Worm (Caenorhabditis elegans) whole organism, L3 larva: ENCODE measurements around the gene C24D10.2.

Experiments used
- ama-1 ChIP-seq: fragments of 150-350 bp; optimal IDR thresholded peaks from 2 replicates; lab custom pipeline; 2018
- ceh-9 ChIP-seq: sonication (generic microtip); optimal IDR thresholded peaks from 2 replicates; lab custom pipeline; 2018; ENCODE audit warnings: missing biosample characterization, missing genetic modification characterization
- elt-3 ChIP-seq, 3 experiments: fragments of 150-350 bp in 1 of 3; sonication (generic microtip) in 2 of 3; optimal IDR thresholded peaks; 2 replicates in 2 of 3; 4 replicates in 1 of 3; lab custom pipeline; 2014 to 2017; ENCODE audit warnings: missing biosample characterization in 3 of 3, missing genetic modification characterization in 3 of 3
- skn-1 ChIP-seq: fragments of 150-350 bp; optimal IDR thresholded peaks from 2 replicates; lab custom pipeline; 2014; ENCODE audit warnings: missing biosample characterization, missing genetic modification characterization
- snpc-4 ChIP-seq: fragments of 150-350 bp; optimal IDR thresholded peaks from 2 replicates; lab custom pipeline; 2014; ENCODE audit warnings: missing biosample characterization, missing genetic modification characterization
- unc-39 ChIP-seq: sonication (generic microtip); optimal IDR thresholded peaks from 4 replicates; lab custom pipeline; 2017; ENCODE audit warnings: missing biosample characterization, missing genetic modification characterization

DNA sequence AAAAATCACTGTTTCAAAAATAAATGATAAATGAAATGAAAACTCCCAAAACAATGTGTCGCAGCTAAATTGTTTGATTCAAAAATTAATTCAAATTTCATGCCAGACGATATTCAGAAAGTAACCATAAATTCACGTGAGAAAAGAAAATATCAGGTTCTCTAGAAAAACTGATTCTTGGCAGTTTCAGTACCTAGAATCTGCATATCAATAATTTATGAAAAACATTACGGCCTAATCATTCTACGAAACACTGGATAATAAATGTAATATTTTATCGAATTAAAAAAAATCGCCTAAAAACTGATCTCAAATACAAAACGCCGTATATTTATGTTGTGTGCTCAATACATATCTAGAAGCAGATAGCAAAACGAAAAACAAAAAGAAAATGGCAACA is 37.7 kb downstream of the C24D10.2 start:
- no peak for TF ChIP-seq skn-1 (tag; lab: Kevin White, UChicago)
- no peak for TF ChIP-seq ceh-9
- no peak for TF ChIP-seq elt-3 (tag; optimal IDR thresholded peaks at IDR 0.05; lab: Kevin White, UChicago)
- no peak for TF ChIP-seq unc-39 (tag; lab: Kevin White, UChicago)
- no peak for TF ChIP-seq snpc-4 (tag; lab: Kevin White, UChicago)
- TF ChIP-seq ama-1 (lab: Kevin White, UChicago): no peak
